Fruit fly (Drosophila melanogaster): Measurements from ENCODE around the gene CG15239.

Gene CG15239

DNA sequence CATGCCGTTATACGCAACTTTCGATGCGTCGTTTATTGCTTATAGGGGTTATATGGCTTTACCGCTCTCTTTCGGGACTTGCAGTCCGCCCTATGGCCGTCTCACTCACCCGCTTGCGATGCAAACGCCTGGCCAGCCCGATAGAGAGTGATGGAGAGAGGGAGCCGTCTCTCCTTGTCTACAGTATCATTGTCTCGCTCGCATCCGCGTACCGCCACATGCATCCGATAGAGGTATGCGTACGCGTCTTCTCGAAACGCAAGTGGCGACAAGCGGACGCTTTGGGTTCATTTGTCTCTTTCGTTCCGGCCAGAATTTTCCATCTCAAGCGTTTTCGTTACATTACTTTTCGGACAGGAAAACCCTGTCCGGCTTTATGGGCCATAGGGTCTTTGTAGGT, 22.8 kb upstream of the CG15239 start (continued):
- no peak for TF ChIP-seq Ssrp (tag; optimal IDR thresholded peaks at IDR 0.05)
- no peak for TF ChIP-seq CG13775 (GFP tag; optimal IDR thresholded peaks at IDR 0.05)
- TF ChIP-seq corto (GFP tag; optimal IDR thresholded peaks at IDR 0.05): no peak
- peak; percentile 43; the same call in 1 of the 3 replicates for TF ChIP-seq zfh1 (GFP tag; IDR thresholded peaks at IDR 0.05)
- TF ChIP-seq lab (GFP tag; optimal IDR thresholded peaks at IDR 0.05): no peak
- TF ChIP-seq CG34422 (GFP tag; IDR thresholded peaks at IDR 0.05): peak; percentile 32; the same call in 1 of the 3 replicates
- TF ChIP-seq CG15479 (GFP tag; optimal IDR thresholded peaks at IDR 0.05): peak; percentile 4
- no peak for TF ChIP-seq CG11695 (GFP tag; IDR thresholded peaks at IDR 0.05)
- no peak for TF ChIP-seq bab2 (GFP tag; optimal IDR thresholded peaks at IDR 0.05)
- TF ChIP-seq Bgb (GFP tag; IDR thresholded peaks at IDR 0.05; ENCODE audit: partially characterized antibody): 0 out of 2 replicates have a peak, but pooled peaks have one; percentile 37
- TF ChIP-seq NC2β (GFP tag; optimal IDR thresholded peaks at IDR 0.05): no peak
- TF ChIP-seq CG15073 (GFP tag; optimal IDR thresholded peaks at IDR 0.05): no peak
- TF ChIP-seq exex (tag; optimal IDR thresholded peaks at IDR 0.05): no peak
- TF ChIP-seq Eip74EF (GFP tag; optimal IDR thresholded peaks at IDR 0.05): no peak
- TF ChIP-seq CG14710 (tag; optimal IDR thresholded peaks at IDR 0.05): no peak
- no peak for TF ChIP-seq Atf6 (GFP tag; IDR thresholded peaks at IDR 0.05)
- TF ChIP-seq gcm (GFP tag; optimal IDR thresholded peaks at IDR 0.05): peak; percentile 22
- TF ChIP-seq CG3163 (GFP tag; optimal IDR thresholded peaks at IDR 0.05): peak; percentile 5
- TF ChIP-seq trh (GFP tag; optimal IDR thresholded peaks at IDR 0.05): no peak
- no peak for TF ChIP-seq Dip2 (GFP tag; IDR thresholded peaks at IDR 0.05)
- TF ChIP-seq Doc3 (GFP tag; IDR thresholded peaks at IDR 0.05; ENCODE audit: partially characterized antibody): no peak
- TF ChIP-seq CG11723 (GFP tag; optimal IDR thresholded peaks at IDR 0.05): no peak
- no peak for TF ChIP-seq Hr3 (GFP tag; optimal IDR thresholded peaks at IDR 0.05)
- TF ChIP-seq cwo (GFP tag; optimal IDR thresholded peaks at IDR 0.05): no peak
- TF ChIP-seq CG10321 (GFP tag; IDR thresholded peaks at IDR 0.05): peak; percentile 96
- TF ChIP-seq Ravus (GFP tag; IDR thresholded peaks at IDR 0.05): no peak
- no peak for TF ChIP-seq MTF-1 (GFP tag; optimal IDR thresholded peaks at IDR 0.05; ENCODE audit: borderline replicate concordance)
- 0 out of 2 replicates have a peak, but pooled peaks have one; percentile 16 for TF ChIP-seq vvl (GFP tag; IDR thresholded peaks at IDR 0.05)
- TF ChIP-seq CG31365 (tag; optimal IDR thresholded peaks at IDR 0.05): no peak
- no peak for TF ChIP-seq wek (GFP tag; optimal IDR thresholded peaks at IDR 0.05)
- TF ChIP-seq her (GFP tag; optimal IDR thresholded peaks at IDR 0.05): peak; percentile 6
- no peak for TF ChIP-seq emc (GFP tag; optimal IDR thresholded peaks at IDR 0.05)
- no peak for TF ChIP-seq Side (GFP tag; optimal IDR thresholded peaks at IDR 0.05)
- 0 out of 2 replicates have a peak, but pooled peaks have one; percentile 20 for TF ChIP-seq bbx (GFP tag; IDR thresholded peaks at IDR 0.05; ENCODE audit: partially characterized antibody)
- TF ChIP-seq CG18262 (tag; optimal IDR thresholded peaks at IDR 0.05): no peak
- TF ChIP-seq CG2678 (tag; optimal IDR thresholded peaks at IDR 0.05): no peak
- no peak for TF ChIP-seq al (GFP tag; IDR thresholded peaks at IDR 0.05)
- no peak for TF ChIP-seq CG12155 (GFP tag; optimal IDR thresholded peaks at IDR 0.05)
- 0 out of 2 replicates have a peak, but pooled peaks have one; percentile 14 for TF ChIP-seq CG32532 (GFP tag; IDR thresholded peaks at IDR 0.05)
- TF ChIP-seq amos (GFP tag; IDR thresholded peaks at IDR 0.05; ENCODE audit: partially characterized antibody): peak; percentile 19; the same call in 1 of the 2 replicates
- TF ChIP-seq CG42726 (GFP tag; IDR thresholded peaks at IDR 0.05; ENCODE audit: partially characterized antibody): 0 out of 2 replicates have a peak, but pooled peaks have one; percentile 9
- no peak for TF ChIP-seq ab (GFP tag; optimal IDR thresholded peaks at IDR 0.05)
- TF ChIP-seq CG16815 (GFP tag; optimal IDR thresholded peaks at IDR 0.05): no peak
- no peak for TF ChIP-seq Hr78 (GFP tag; optimal IDR thresholded peaks at IDR 0.05)
- peak; percentile 82 for TF ChIP-seq Med (GFP tag)
- TF ChIP-seq Opbp (GFP tag; IDR thresholded peaks at IDR 0.05; ENCODE audit: partially characterized antibody): 0 out of 3 replicates have a peak, but pooled peaks have one; percentile 31
- TF ChIP-seq crc (GFP tag; optimal IDR thresholded peaks at IDR 0.05): no peak
- no peak for TF ChIP-seq Sry-δ (GFP tag; optimal IDR thresholded peaks at IDR 0.05)
- TF ChIP-seq CG6175 (GFP tag; IDR thresholded peaks at IDR 0.05): 0 out of 3 replicates have a peak, but pooled peaks have one; percentile 19
